Worm (Caenorhabditis elegans): Measurements from ENCODE around the gene tag-297.

The tag-297 gene

DNA sequence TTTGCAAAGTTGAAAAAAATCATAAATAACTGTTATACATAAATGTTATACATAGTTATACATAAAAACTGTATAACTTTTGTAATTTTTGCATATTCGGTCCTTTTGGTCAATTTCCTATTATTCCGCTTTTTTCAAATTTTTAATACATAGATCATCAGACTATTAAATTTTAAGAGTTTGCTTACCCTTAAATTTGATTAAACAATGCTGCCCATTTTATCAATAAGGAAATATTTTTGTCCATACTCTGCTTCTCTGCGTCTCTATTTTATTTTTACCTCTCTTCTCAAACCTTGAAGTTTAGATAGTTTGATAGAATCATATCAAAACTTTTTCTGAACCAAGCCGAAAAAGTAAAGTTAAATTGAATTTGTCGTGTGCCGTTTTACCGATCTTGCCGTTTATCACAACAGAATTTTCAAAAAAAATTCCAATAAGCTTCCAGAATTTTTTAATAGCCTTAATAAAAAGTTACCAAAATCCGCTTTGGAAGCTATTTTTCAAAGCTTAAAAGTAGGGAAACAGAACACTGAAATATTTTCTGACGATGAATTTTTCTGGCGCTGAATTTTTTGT, 28.1 kb upstream of the tag-297 start:
- TF ChIP-seq ama-1 (optimal IDR thresholded peaks at IDR 0.05) (peak; percentile 75), pha-4 (tag; optimal IDR thresholded peaks at IDR 0.05) (peak; percentile 58), pqm-1 (tag; optimal IDR thresholded peaks at IDR 0.05) (peak; percentile 35), unc-39 (tag; optimal IDR thresholded peaks at IDR 0.05) (no peak), ztf-11 (tag; optimal IDR thresholded peaks at IDR 0.05) (no peak), ceh-28 (tag; optimal IDR thresholded peaks at IDR 0.05) (no peak)

DNA sequence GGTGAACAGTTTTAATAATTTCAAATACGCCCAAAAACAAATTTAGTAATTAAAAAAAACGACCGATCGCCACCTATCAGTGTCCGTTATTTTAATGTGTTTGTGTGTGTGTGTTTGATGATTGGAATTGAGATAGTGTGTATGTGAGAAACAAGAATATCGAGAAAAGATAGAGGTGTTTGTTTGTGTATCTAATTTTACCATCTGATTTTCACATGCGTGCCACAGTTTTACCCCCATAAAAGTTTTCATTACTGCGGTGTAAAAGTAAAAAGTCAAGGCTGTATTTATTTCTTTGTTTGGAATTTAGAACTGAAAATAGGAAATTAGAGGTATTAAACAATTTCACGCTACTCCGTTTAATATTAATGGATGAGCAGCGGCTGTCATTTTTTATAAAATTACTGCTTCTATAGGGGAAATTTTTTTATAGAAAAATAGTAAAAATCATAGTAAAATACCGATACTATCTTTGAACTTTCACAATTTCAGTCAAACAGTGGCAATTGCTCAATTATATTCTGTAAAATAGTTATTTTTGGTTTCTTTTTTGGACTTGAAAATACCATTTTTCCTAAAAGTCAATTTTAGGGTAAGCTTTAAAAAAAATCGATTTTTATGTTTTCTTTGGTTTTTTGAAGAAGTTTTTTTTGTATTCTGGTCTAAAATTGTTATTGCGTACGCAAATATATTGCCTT, 27.3 kb upstream of the tag-297 start:
- TF ChIP-seq eor-1 (tag; optimal IDR thresholded peaks at IDR 0.05) = no peak
- TF ChIP-seq mml-1 (tag; optimal IDR thresholded peaks at IDR 0.05) = peak; percentile 9
- peak; percentile 39 for TF ChIP-seq elt-2 (tag; optimal IDR thresholded peaks at IDR 0.05)
- TF ChIP-seq fos-1 (tag; optimal IDR thresholded peaks at IDR 0.05) = no peak
- TF ChIP-seq pqm-1 (tag; optimal IDR thresholded peaks at IDR 0.05) = peak; percentile 63
- no peak for TF ChIP-seq ceh-28 (tag; optimal IDR thresholded peaks at IDR 0.05)
- TF ChIP-seq jun-1 (tag; optimal IDR thresholded peaks at IDR 0.05) = no peak
- TF ChIP-seq nfya-1 (tag; optimal IDR thresholded peaks at IDR 0.05; ENCODE audit: insufficient read depth) = peak; percentile 35
- TF ChIP-seq snpc-4 (tag; optimal IDR thresholded peaks at IDR 0.05) = no peak
- peak; percentile 48 for TF ChIP-seq nhr-43 (tag; optimal IDR thresholded peaks at IDR 0.05; ENCODE audit: poor library complexity, severe bottlenecking)
- TF ChIP-seq nhr-23 (tag; optimal IDR thresholded peaks at IDR 0.05) = peak; percentile 28
- TF ChIP-seq elt-1 (tag; optimal IDR thresholded peaks at IDR 0.05) = peak; percentile 48
- no peak for TF ChIP-seq R02D3.7 (tag; optimal IDR thresholded peaks at IDR 0.05)
- TF ChIP-seq sea-2 (GFP tag; optimal IDR thresholded peaks at IDR 0.05) = no peak
- peak; percentile 47 for TF ChIP-seq pha-4 (tag; optimal IDR thresholded peaks at IDR 0.05)
- TF ChIP-seq nhr-237 (tag; optimal IDR thresholded peaks at IDR 0.05) = no peak
- TF ChIP-seq ama-1 (optimal IDR thresholded peaks at IDR 0.05) = peak; percentile 78
- TF ChIP-seq ZK546.5 (tag; optimal IDR thresholded peaks at IDR 0.05) = no peak

DNA sequence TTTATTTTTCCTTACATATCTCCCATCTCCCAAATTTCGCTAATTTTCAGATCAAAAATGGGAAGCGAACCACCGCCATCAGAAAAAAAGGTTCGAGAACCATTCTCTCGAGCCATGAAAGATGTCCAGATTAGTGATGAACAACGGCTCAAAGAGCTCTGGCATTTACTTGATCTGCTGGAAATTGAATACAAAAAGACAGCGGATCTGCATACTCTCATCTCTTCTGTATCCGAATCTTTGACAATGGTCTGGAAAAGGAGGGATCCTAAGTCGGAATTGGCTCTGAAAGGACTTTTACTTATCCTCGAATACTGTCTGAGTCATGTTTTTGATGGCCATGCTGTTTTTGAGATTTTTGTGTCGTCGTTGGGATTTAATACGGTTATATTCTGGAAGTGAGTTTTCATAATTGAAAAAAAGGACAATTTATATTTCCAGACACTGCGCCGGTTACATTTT, 26.5 kb upstream of the tag-297 start, which contains the start of gene tps-2:
Gene tps-2 (plus strand): TSS at position 51 of the 462 bp plus-strand sequence.
- peak; percentile 92 for TF ChIP-seq ama-1 (optimal IDR thresholded peaks at IDR 0.05)
- TF ChIP-seq ceh-16 (tag; optimal IDR thresholded peaks at IDR 0.05) = no peak
- no peak for TF ChIP-seq fkh-2 (tag; optimal IDR thresholded peaks at IDR 0.05)
- no peak for TF ChIP-seq mdl-1 (tag; optimal IDR thresholded peaks at IDR 0.05)
- peak; percentile 13 for TF ChIP-seq nfya-1 (tag; optimal IDR thresholded peaks at IDR 0.05; ENCODE audit: insufficient read depth)
- TF ChIP-seq elt-1 (tag; optimal IDR thresholded peaks at IDR 0.05) = no peak
- TF ChIP-seq zag-1 (tag; optimal IDR thresholded peaks at IDR 0.05) = no peak

DNA sequence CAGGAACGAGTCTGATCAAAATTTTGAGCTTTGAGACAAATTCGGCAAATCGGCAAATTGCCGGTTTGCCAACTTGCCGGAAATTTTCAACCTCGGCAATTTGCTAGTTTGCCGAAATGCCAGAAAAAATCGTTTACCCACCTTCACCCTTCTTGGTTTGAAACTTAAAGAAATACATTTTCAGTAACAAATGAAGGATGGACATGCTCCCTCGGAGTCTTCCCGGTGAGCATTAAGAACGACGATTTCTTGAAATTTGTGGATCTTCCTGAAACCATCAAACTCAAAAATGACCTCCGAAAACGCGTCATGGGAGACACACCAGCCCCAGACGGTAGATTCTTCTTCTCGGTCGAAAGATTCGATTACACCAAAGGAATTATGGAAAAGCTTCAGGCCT, 24.7 kb upstream of the tag-297 start:
- TF ChIP-seq elt-3 (tag; optimal IDR thresholded peaks at IDR 0.05) = no peak
- TF ChIP-seq fos-1 (tag; optimal IDR thresholded peaks at IDR 0.05) = no peak
- TF ChIP-seq snpc-4 (tag; optimal IDR thresholded peaks at IDR 0.05) = no peak
- TF ChIP-seq elt-2 (tag; optimal IDR thresholded peaks at IDR 0.05) = peak; percentile 18
- no peak for TF ChIP-seq aly-2 (tag; optimal IDR thresholded peaks at IDR 0.05)
- TF ChIP-seq pha-4 (tag; optimal IDR thresholded peaks at IDR 0.05) = no peak
- TF ChIP-seq ama-1 (optimal IDR thresholded peaks at IDR 0.05) = peak; percentile 58

DNA sequence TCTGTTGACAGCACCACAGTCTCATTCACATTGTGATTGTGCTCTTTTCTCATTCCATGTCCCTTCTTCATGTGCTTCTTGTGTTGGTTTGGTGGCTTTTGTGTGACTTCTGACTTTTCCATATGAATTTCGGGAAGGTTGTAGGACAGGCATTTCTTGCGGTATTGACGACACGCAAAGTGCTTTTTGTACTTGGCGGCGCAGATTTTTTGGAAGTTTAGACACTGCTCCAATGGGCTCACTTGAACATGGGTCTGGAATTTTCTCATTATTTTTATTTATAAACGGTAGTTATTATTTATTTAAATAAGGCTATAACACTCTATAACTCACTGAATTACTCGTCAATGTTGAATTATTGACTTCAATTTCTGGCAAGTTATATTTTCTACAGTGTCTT, 23.2 kb upstream of the tag-297 start:
- TF ChIP-seq elt-3 (tag; optimal IDR thresholded peaks at IDR 0.05) (no peak), zag-1 (tag; optimal IDR thresholded peaks at IDR 0.05) (no peak), ztf-4 (tag; optimal IDR thresholded peaks at IDR 0.05) (no peak), nhr-25 (tag; optimal IDR thresholded peaks at IDR 0.05) (no peak), lin-15B (tag; optimal IDR thresholded peaks at IDR 0.05) (no peak)

DNA sequence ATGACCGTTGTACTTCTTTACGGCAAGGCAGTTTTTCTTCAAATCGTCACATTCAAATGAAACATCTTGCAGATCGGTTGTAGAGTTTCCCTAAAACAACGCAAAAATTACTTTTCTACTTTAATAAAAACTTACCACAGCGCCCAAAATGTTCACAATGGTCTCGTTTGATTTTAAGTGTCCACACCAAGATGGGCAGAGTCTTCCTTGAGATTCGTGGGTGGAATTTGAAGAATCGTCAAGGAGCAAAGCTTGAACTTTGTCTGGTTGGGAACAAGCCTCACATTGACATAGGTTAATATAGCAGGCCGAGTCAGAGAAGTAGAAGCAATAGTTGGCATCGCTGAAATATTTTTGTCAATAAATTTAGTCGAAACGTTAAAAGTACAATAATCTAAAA, 22.4 kb upstream of the tag-297 start:
- peak; percentile 84 for TF ChIP-seq ama-1 (optimal IDR thresholded peaks at IDR 0.05)
- TF ChIP-seq lsy-12 (tag; optimal IDR thresholded peaks at IDR 0.05) = peak; percentile 4
- TF ChIP-seq ztf-4 (tag; optimal IDR thresholded peaks at IDR 0.05) = peak; percentile 52
- no peak for TF ChIP-seq pha-4 (tag; optimal IDR thresholded peaks at IDR 0.05)
